Worm (Caenorhabditis elegans) whole organism, L2 larva: ENCODE results near the gene ZK1307.2.
A peak's percentile ranks its signal among the peaks of the same experiment; 100 is the strongest.

Experiments used
- C34F6.9 ChIP-seq: fragments of 150-350 bp; optimal IDR thresholded peaks from 2 replicates; lab custom pipeline; 2014; ENCODE audit warnings: missing biosample characterization, missing genetic modification characterization
- F13H6.1 ChIP-seq: sonication (generic microtip); optimal IDR thresholded peaks from 2 replicates; lab custom pipeline; 2016; ENCODE audit warnings: missing genetic modification characterization, missing compliant biosample characterization
- R02D3.7 ChIP-seq: fragments of 150-350 bp; optimal IDR thresholded peaks from 2 replicates; lab custom pipeline; 2014; ENCODE audit warnings: missing biosample characterization, missing genetic modification characterization
- Y55F3AM.14 ChIP-seq: fragments of 200-800 bp; sonication (Bioruptor generic); optimal IDR thresholded peaks from 2 replicates; lab custom pipeline; 2018; ENCODE audit warnings: mild to moderate bottlenecking, missing genetic modification characterization, missing compliant biosample characterization
- ZK546.5 ChIP-seq: sonication (generic microtip); optimal IDR thresholded peaks from 2 replicates; lab custom pipeline; 2017; ENCODE audit warnings: missing biosample characterization, missing genetic modification characterization
- aly-2 ChIP-seq: fragments of 150-350 bp; optimal IDR thresholded peaks from 2 replicates; lab custom pipeline; 2014; ENCODE audit warnings: missing biosample characterization, missing genetic modification characterization
- blmp-1 ChIP-seq: sonication (generic microtip); optimal IDR thresholded peaks from 2 replicates; lab custom pipeline; 2017; ENCODE audit warnings: missing genetic modification characterization, mild to moderate bottlenecking, missing compliant biosample characterization, antibody characterized with exemption, moderate library complexity; ENCODE audit not compliant: insufficient read depth
- ceh-82 ChIP-seq: fragments of 150-350 bp; optimal IDR thresholded peaks from 2 replicates; lab custom pipeline; 2014; ENCODE audit warnings: missing biosample characterization, missing genetic modification characterization
- crh-2 ChIP-seq: sonication (generic microtip); optimal IDR thresholded peaks from 2 replicates; lab custom pipeline; 2017; ENCODE audit warnings: missing biosample characterization, missing genetic modification characterization
- dmd-4 ChIP-seq: sonication (generic microtip); optimal IDR thresholded peaks from 2 replicates; lab custom pipeline; 2017; ENCODE audit warnings: missing biosample characterization, missing genetic modification characterization
- elt-1 ChIP-seq: fragments of 150-350 bp; optimal IDR thresholded peaks from 2 replicates; lab custom pipeline; 2014; ENCODE audit warnings: missing biosample characterization, missing genetic modification characterization
- fos-1 ChIP-seq: fragments of 150-350 bp; optimal IDR thresholded peaks from 2 replicates; lab custom pipeline; 2014; ENCODE audit warnings: missing biosample characterization, missing genetic modification characterization
- lin-13 ChIP-seq: fragments of 150-350 bp; optimal IDR thresholded peaks from 2 replicates; lab custom pipeline; 2014; ENCODE audit warnings: missing biosample characterization, missing genetic modification reagents, missing genetic modification characterization
- mab-5 ChIP-seq: fragments of 150-350 bp; optimal IDR thresholded peaks from 2 replicates; lab custom pipeline; 2014; ENCODE audit warnings: missing biosample characterization, missing genetic modification characterization
- mbf-1 ChIP-seq: sonication (generic microtip); optimal IDR thresholded peaks from 2 replicates; lab custom pipeline; 2017; ENCODE audit warnings: missing biosample characterization, missing genetic modification characterization
- mdl-1 ChIP-seq, 2 experiments: fragments of 150-350 bp in 1 of 2; sonication (generic microtip) in 1 of 2; optimal IDR thresholded peaks; 2 replicates each; lab custom pipeline; 2017; ENCODE audit warnings: missing biosample characterization in 2 of 2, missing genetic modification characterization in 2 of 2
- nhr-10 ChIP-seq: sonication (generic microtip); optimal IDR thresholded peaks from 2 replicates; lab custom pipeline; 2017; ENCODE audit warnings: missing biosample characterization, missing genetic modification characterization
- nhr-12 ChIP-seq: fragments of 150-350 bp; optimal IDR thresholded peaks from 2 replicates; lab custom pipeline; 2014; ENCODE audit warnings: missing biosample characterization, missing genetic modification characterization
- nhr-21 ChIP-seq: fragments of 150-350 bp; optimal IDR thresholded peaks from 2 replicates; lab custom pipeline; 2014; ENCODE audit warnings: missing biosample characterization, missing genetic modification characterization
- nhr-25 ChIP-seq: fragments of 150-350 bp; sonication (generic microtip); optimal IDR thresholded peaks from 3 replicates; lab custom pipeline; 2014; ENCODE audit warnings: missing biosample characterization, missing genetic modification characterization
- nhr-6 ChIP-seq: fragments of 150-350 bp; optimal IDR thresholded peaks from 2 replicates; lab custom pipeline; 2014; ENCODE audit warnings: missing biosample characterization, missing genetic modification characterization
- nhr-77 ChIP-seq: fragments of 150-350 bp; optimal IDR thresholded peaks from 2 replicates; lab custom pipeline; 2014; ENCODE audit warnings: missing biosample characterization, missing genetic modification characterization
- sem-4 ChIP-seq: fragments of 150-350 bp; optimal IDR thresholded peaks from 2 replicates; lab custom pipeline; 2014; ENCODE audit warnings: missing biosample characterization, missing genetic modification reagents, missing genetic modification characterization
- sma-9 ChIP-seq, 2 experiments: fragments of 150-350 bp in 1 of 2; sonication (generic microtip) in 1 of 2; optimal IDR thresholded peaks; 2 replicates each; lab custom pipeline; 2014 to 2016; ENCODE audit warnings: missing genetic modification characterization in 2 of 2, mild to moderate bottlenecking in 1 of 2, missing biosample characterization in 1 of 2, missing compliant biosample characterization in 1 of 2, missing genetic modification reagents in 1 of 2, moderate library complexity in 1 of 2
- snpc-4 ChIP-seq: fragments of 150-350 bp; optimal IDR thresholded peaks from 2 replicates; lab custom pipeline; 2014; ENCODE audit warnings: missing biosample characterization, missing genetic modification characterization
- unc-39 ChIP-seq: fragments of 150-350 bp; optimal IDR thresholded peaks from 2 replicates; lab custom pipeline; 2014; ENCODE audit warnings: missing biosample characterization, missing genetic modification characterization
- unc-55 ChIP-seq: fragments of 150-350 bp; sonication (generic microtip); optimal IDR thresholded peaks from 3 replicates; lab custom pipeline; 2014; ENCODE audit warnings: missing biosample characterization, missing genetic modification reagents, missing genetic modification characterization
- unc-62 ChIP-seq: fragments of 150-350 bp; optimal IDR thresholded peaks from 2 replicates; lab custom pipeline; 2014; ENCODE audit warnings: missing biosample characterization, missing genetic modification reagents, missing genetic modification characterization
- zag-1 ChIP-seq: fragments of 150-350 bp; optimal IDR thresholded peaks from 2 replicates; lab custom pipeline; 2014; ENCODE audit warnings: missing biosample characterization, missing genetic modification characterization
- ztf-1 ChIP-seq: fragments of 200-800 bp; sonication (Bioruptor generic); conservative IDR thresholded peaks from 2 replicates; pipeline ENCODE4 v1.3.6; 2022; ENCODE audit warnings: missing genetic modification characterization, missing compliant biosample characterization
- ztf-11 ChIP-seq: sonication (generic microtip); optimal IDR thresholded peaks from 2 replicates; lab custom pipeline; 2017; ENCODE audit warnings: missing biosample characterization, missing genetic modification characterization

The ZK1307.2 gene

ce11 chrII:9686663-9687193 lies 33.0 kb upstream of the ZK1307.2 start, which contains the start of gene ZK1320.9 (continued):
- TF ChIP-seq ztf-11 (tag; lab: Kevin White, UChicago) (no peak), ZK546.5 (no peak), ceh-82 (no peak), fos-1 (tag; lab: Kevin White, UChicago) (peak; percentile 47), sma-9 (GFP tag; optimal IDR thresholded peaks at IDR 0.05; lab: Kevin White, UChicago) (peak; percentile 33), sma-9 (tag; optimal IDR thresholded peaks at IDR 0.05; lab: Kevin White, UChicago) (no peak), nhr-25 (tag; lab: Kevin White, UChicago) (no peak), Y55F3AM.14 (GFP tag; lab: Kevin White, UChicago) (no peak), R02D3.7 (tag; lab: Kevin White, UChicago) (no peak), nhr-6 (no peak), ztf-1 (no peak)

ce11 chrII:9684175-9684574 lies 30.4 kb upstream of the ZK1307.2 start:
- TF ChIP-seq aly-2 (tag; lab: Kevin White, UChicago) = no peak
- TF ChIP-seq C34F6.9 (tag; lab: Kevin White, UChicago) = no peak
- no peak for TF ChIP-seq nhr-77 (tag; lab: Kevin White, UChicago)
- TF ChIP-seq sem-4 (tag; lab: Kevin White, UChicago) = no peak
- no peak for TF ChIP-seq nhr-12 (tag; lab: Kevin White, UChicago)
- no peak for TF ChIP-seq dmd-4
- TF ChIP-seq ztf-1 = no peak
- no peak for TF ChIP-seq mdl-1 (tag; optimal IDR thresholded peaks at IDR 0.05; lab: Kevin White, UChicago)
- no peak for TF ChIP-seq unc-62 (GFP tag; lab: Kevin White, UChicago)
- TF ChIP-seq ZK546.5 = no peak
- TF ChIP-seq fos-1 (tag; lab: Kevin White, UChicago) = no peak
- no peak for TF ChIP-seq crh-2 (tag; lab: Kevin White, UChicago)
- TF ChIP-seq lin-13 (GFP tag; lab: Kevin White, UChicago) = no peak
- TF ChIP-seq mbf-1 = no peak
- no peak for TF ChIP-seq zag-1 (tag; lab: Kevin White, UChicago)
- TF ChIP-seq nhr-10 (tag; lab: Kevin White, UChicago) = no peak
- TF ChIP-seq unc-39 (tag; lab: Kevin White, UChicago) = no peak
- no peak for TF ChIP-seq elt-1 (tag; lab: Kevin White, UChicago)
- TF ChIP-seq, all 48 proteins: peak for 0

ce11 chrII:9682044-9682443 lies 28.3 kb upstream of the ZK1307.2 start:
- no peak for TF ChIP-seq fos-1 (tag; lab: Kevin White, UChicago)
- TF ChIP-seq nhr-77 (tag; lab: Kevin White, UChicago) = no peak
- no peak for TF ChIP-seq mdl-1 (tag; optimal IDR thresholded peaks at IDR 0.05; lab: Kevin White, UChicago)
- TF ChIP-seq Y55F3AM.14 (GFP tag; lab: Kevin White, UChicago) = no peak
- no peak for TF ChIP-seq lin-13 (GFP tag; lab: Kevin White, UChicago)
- TF ChIP-seq F13H6.1 (tag; lab: Kevin White, UChicago) = no peak

ce11 chrII:9680493-9680892 lies 26.7 kb upstream of the ZK1307.2 start, which contains the start of gene ZK1320.13:
ZK1320.13 (plus strand) TSS chrII:9680793.
- TF ChIP-seq snpc-4 (no peak), nhr-77 (tag; lab: Kevin White, UChicago) (no peak)

DNA sequence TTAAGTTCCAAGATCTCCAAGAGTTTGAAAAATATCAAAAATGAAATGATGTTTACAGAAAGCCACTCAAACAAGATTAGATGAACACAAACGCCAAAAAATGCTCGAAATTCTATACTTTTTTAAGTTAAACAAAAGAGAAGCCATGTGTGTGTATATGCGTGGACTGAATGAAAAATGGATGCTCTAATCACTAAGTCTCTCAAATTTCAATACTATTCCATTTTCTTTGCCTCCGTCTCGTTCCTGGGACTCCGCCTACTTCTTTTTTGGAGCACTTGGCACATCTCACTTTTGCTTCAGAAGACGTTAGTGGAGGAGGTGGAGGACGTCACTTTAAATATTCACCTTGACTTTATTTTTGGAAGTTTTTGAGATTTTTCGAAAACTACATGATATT lies 26.1 kb upstream of the ZK1307.2 start:
- TF ChIP-seq unc-55 (GFP tag; lab: Kevin White, UChicago) (peak; percentile 65), unc-62 (GFP tag; lab: Kevin White, UChicago) (no peak), C34F6.9 (tag; lab: Kevin White, UChicago) (peak; percentile 34)

ce11 chrII:9677470-9677869 lies 23.7 kb upstream of the ZK1307.2 start:
- no peak for TF ChIP-seq nhr-21
- peak; percentile 40 for TF ChIP-seq fos-1 (tag; lab: Kevin White, UChicago)
- peak; percentile 50 for TF ChIP-seq crh-2 (tag; lab: Kevin White, UChicago)
- TF ChIP-seq blmp-1 (tag; lab: Kevin White, UChicago) = no peak
- TF ChIP-seq mab-5 (tag; lab: Kevin White, UChicago) = no peak
